Fruit fly (Drosophila melanogaster) whole organism, embryonic: Measurements from ENCODE around the gene Rab3GAP1.

Experiments
- Awh ChIP-seq: fragments of 200-800 bp; sonication (Bioruptor generic); IDR thresholded peaks from 2 replicates; pipeline ENCODE4, ENCODE4 v1.3.6; 2022; ENCODE audit warnings: missing biosample characterization, missing genetic modification characterization
- CG10431 ChIP-seq: fragments of 200-800 bp; sonication (Bioruptor generic); optimal IDR thresholded peaks from 3 replicates; lab custom pipeline; 2018; ENCODE audit warnings: missing biosample characterization, mild to moderate bottlenecking, missing genetic modification characterization
- CG10543 ChIP-seq: fragments of 200-800 bp; sonication (Bioruptor generic); optimal IDR thresholded peaks from 3 replicates; lab custom pipeline; 2017; ENCODE audit warnings: missing biosample characterization, mild to moderate bottlenecking, missing genetic modification characterization, moderate library complexity
- CG10979 ChIP-seq: fragments of 200-800 bp; sonication (Bioruptor generic); optimal IDR thresholded peaks from 2 replicates; lab custom pipeline; 2018; ENCODE audit warnings: missing biosample characterization, mild to moderate bottlenecking, missing genetic modification characterization, moderate library complexity
- CG11456 ChIP-seq: fragments of 200-800 bp; sonication (Bioruptor generic); IDR thresholded peaks from 3 replicates; pipeline ENCODE4 v1.3.6; 2022; ENCODE audit warnings: missing biosample characterization, missing genetic modification characterization
- CG11504 ChIP-seq: fragments of 200-800 bp; sonication (Bioruptor generic); optimal IDR thresholded peaks from 3 replicates; lab custom pipeline; 2019; ENCODE audit warnings: missing biosample characterization, mild to moderate bottlenecking, missing genetic modification characterization, moderate library complexity
- CG12744 ChIP-seq: fragments of 200-800 bp; sonication (Bioruptor generic); optimal IDR thresholded peaks from 2 replicates; lab custom pipeline; 2016; ENCODE audit warnings: missing biosample characterization, missing genetic modification characterization
- CG1529 ChIP-seq: fragments of 200-800 bp; sonication (Bioruptor generic); optimal IDR thresholded peaks from 3 replicates; lab custom pipeline; 2018; ENCODE audit warnings: missing biosample characterization, missing genetic modification characterization
- CG1603 ChIP-seq: fragments of 200-800 bp; sonication (Bioruptor generic); optimal IDR thresholded peaks from 2 replicates; lab custom pipeline; 2019; ENCODE audit warnings: missing biosample characterization, mild to moderate bottlenecking, missing genetic modification characterization, moderate library complexity
- CG17802 ChIP-seq: fragments of 200-800 bp; sonication (Bioruptor generic); optimal IDR thresholded peaks from 2 replicates; lab custom pipeline; 2018; ENCODE audit warnings: missing biosample characterization, mild to moderate bottlenecking, missing genetic modification characterization, moderate library complexity
- CG2120 ChIP-seq: fragments of 200-800 bp; sonication (Bioruptor generic); optimal IDR thresholded peaks from 3 replicates; lab custom pipeline; 2016; ENCODE audit warnings: missing biosample characterization, missing genetic modification characterization
- CG3847 ChIP-seq: fragments of 200-800 bp; sonication (Bioruptor generic); IDR thresholded peaks from 2 replicates; pipeline ENCODE4 v1.3.6; 2022; ENCODE audit warnings: missing biosample characterization, missing genetic modification characterization
- CG42726 ChIP-seq: fragments of 200-800 bp; sonication (Bioruptor generic); IDR thresholded peaks from 2 replicates; pipeline ENCODE4 v1.3.6; 2022; ENCODE audit warnings: missing biosample characterization, missing genetic modification characterization; ENCODE audit not compliant: partially characterized antibody
- CG4730 ChIP-seq: fragments of 200-800 bp; sonication (Bioruptor generic); IDR thresholded peaks from 2 replicates; pipeline ENCODE4 v1.3.6; 2022; ENCODE audit warnings: missing biosample characterization, missing genetic modification characterization
- CG8290 ChIP-seq, 3 experiments: fragments of 200-800 bp; sonication (Bioruptor generic); optimal IDR thresholded peaks; 2 replicates each; lab custom pipeline; 2016 to 2019; ENCODE audit warnings: missing biosample characterization in 3 of 3, missing genetic modification characterization in 3 of 3, mild to moderate bottlenecking in 2 of 3, moderate library complexity in 1 of 3
- CG9609 ChIP-seq: fragments of 200-800 bp; sonication (Bioruptor generic); optimal IDR thresholded peaks from 3 replicates; lab custom pipeline; 2016; ENCODE audit warnings: missing biosample characterization, missing genetic modification characterization
- CG9797 ChIP-seq: fragments of 200-800 bp; sonication (Bioruptor generic); optimal IDR thresholded peaks from 3 replicates; lab custom pipeline; 2018; ENCODE audit warnings: missing biosample characterization, mild to moderate bottlenecking, missing genetic modification characterization
- Eip74EF ChIP-seq, 2 experiments: fragments of 200-800 bp in 1 of 2; fragments of >200 bp in 1 of 2; sonication (Bioruptor generic) in 1 of 2; optimal IDR thresholded peaks; 2 replicates each; lab custom pipeline; 2017 to 2019; ENCODE audit warnings: missing biosample characterization in 2 of 2, missing genetic modification characterization in 2 of 2, mild to moderate bottlenecking in 1 of 2, moderate library complexity in 1 of 2
- Hr51 ChIP-seq, 2 experiments: fragments of 200-800 bp; sonication (Bioruptor generic); optimal IDR thresholded peaks; 2 replicates in 1 of 2; 3 replicates in 1 of 2; lab custom pipeline; 2016 to 2018; ENCODE audit warnings: missing biosample characterization in 2 of 2, missing genetic modification characterization in 2 of 2, mild to moderate bottlenecking in 1 of 2, moderate library complexity in 1 of 2
- NC2α ChIP-seq: fragments of 200-800 bp; sonication (Bioruptor generic); optimal IDR thresholded peaks from 2 replicates; lab custom pipeline; 2016; ENCODE audit warnings: missing biosample characterization, missing genetic modification characterization
- Rx ChIP-seq: fragments of 200-800 bp; sonication (Bioruptor generic); IDR thresholded peaks from 2 replicates; pipeline ENCODE4 v1.3.6; 2022; ENCODE audit warnings: missing biosample characterization, missing genetic modification characterization
- Side ChIP-seq: fragments of 200-800 bp; sonication (Bioruptor generic); optimal IDR thresholded peaks from 2 replicates; lab custom pipeline; 2016; ENCODE audit warnings: missing biosample characterization, missing genetic modification characterization
- Tbp ChIP-seq: fragments of >200 bp; optimal IDR thresholded peaks from 2 replicates; lab custom pipeline; 2018; ENCODE audit warnings: missing biosample characterization, missing genetic modification characterization
- al ChIP-seq: fragments of 200-800 bp; sonication (Bioruptor generic); IDR thresholded peaks from 2 replicates; pipeline ENCODE4 v1.3.6; 2022; ENCODE audit warnings: missing biosample characterization, missing genetic modification characterization
- bab2 ChIP-seq: fragments of 200-800 bp; sonication (Bioruptor generic); optimal IDR thresholded peaks from 2 replicates; lab custom pipeline; 2016; ENCODE audit warnings: missing biosample characterization, missing genetic modification characterization
- bigmax ChIP-seq: fragments of 200-800 bp; sonication (Bioruptor generic); optimal IDR thresholded peaks from 2 replicates; lab custom pipeline; 2018; ENCODE audit warnings: missing biosample characterization, mild to moderate bottlenecking, missing genetic modification characterization
- chinmo ChIP-seq: fragments of 200-800 bp; sonication (Bioruptor generic); IDR thresholded peaks from 4 replicates; pipeline ENCODE4 v1.3.6; 2022; ENCODE audit warnings: missing biosample characterization, missing genetic modification characterization; ENCODE audit not compliant: partially characterized antibody
- crol ChIP-seq: fragments of 200-800 bp; sonication (Bioruptor generic); IDR thresholded peaks from 2 replicates; pipeline ENCODE4 v1.3.6; 2022; ENCODE audit warnings: missing biosample characterization, missing genetic modification characterization
- cwo ChIP-seq: fragments of 200-800 bp; sonication (Bioruptor generic); optimal IDR thresholded peaks from 3 replicates; lab custom pipeline; 2017; ENCODE audit warnings: missing biosample characterization, missing genetic modification characterization, mild to moderate bottlenecking, moderate library complexity, missing genetic modification reagents
- gcm2 ChIP-seq: fragments of 200-800 bp; sonication (Bioruptor generic); optimal IDR thresholded peaks from 2 replicates; lab custom pipeline; 2016; ENCODE audit warnings: missing biosample characterization, missing genetic modification characterization
- grn ChIP-seq: fragments of 200-800 bp; sonication (Bioruptor generic); optimal IDR thresholded peaks from 3 replicates; lab custom pipeline; 2017; ENCODE audit warnings: missing biosample characterization, missing genetic modification characterization
- her ChIP-seq: fragments of 200-800 bp; sonication (Bioruptor generic); optimal IDR thresholded peaks from 2 replicates; lab custom pipeline; 2016; ENCODE audit warnings: missing biosample characterization, missing genetic modification characterization
- jing ChIP-seq: fragments of 200-800 bp; sonication (Bioruptor generic); optimal IDR thresholded peaks from 2 replicates; lab custom pipeline; 2018; ENCODE audit warnings: missing biosample characterization, mild to moderate bottlenecking, missing genetic modification characterization
- lola ChIP-seq, 3 experiments: fragments of >200 bp in 2 of 3; fragments of 200-800 bp in 1 of 3; sonication (Bioruptor generic) in 1 of 3; optimal IDR thresholded peaks; 2 replicates each; lab custom pipeline; 2017 to 2019; ENCODE audit warnings: missing biosample characterization in 3 of 3, missing genetic modification characterization in 3 of 3, mild to moderate bottlenecking in 1 of 3, moderate library complexity in 1 of 3
- nmo ChIP-seq: fragments of 200-800 bp; sonication (Bioruptor generic); optimal IDR thresholded peaks from 2 replicates; lab custom pipeline; 2018; ENCODE audit warnings: missing biosample characterization, mild to moderate bottlenecking, missing genetic modification characterization, moderate library complexity
- nom ChIP-seq: fragments of 200-800 bp; sonication (Bioruptor generic); optimal IDR thresholded peaks from 2 replicates; lab custom pipeline; 2017; ENCODE audit warnings: missing biosample characterization, missing genetic modification characterization, mild to moderate bottlenecking, moderate library complexity, missing genetic modification reagents
- oc ChIP-seq: fragments of 200-800 bp; sonication (Bioruptor generic); optimal IDR thresholded peaks from 2 replicates; lab custom pipeline; 2018; ENCODE audit warnings: missing biosample characterization, mild to moderate bottlenecking, missing genetic modification characterization, moderate library complexity
- pho ChIP-seq: fragments of 200-800 bp; sonication (Bioruptor generic); optimal IDR thresholded peaks from 2 replicates; lab custom pipeline; 2016; ENCODE audit warnings: missing biosample characterization, missing genetic modification characterization
- rib ChIP-seq: fragments of 200-800 bp; sonication (Bioruptor generic); IDR thresholded peaks from 2 replicates; pipeline ENCODE4 v1.3.6; 2022; ENCODE audit warnings: missing biosample characterization, missing genetic modification characterization
- sens-2 ChIP-seq: fragments of 200-800 bp; sonication (Bioruptor generic); IDR thresholded peaks from 2 replicates; pipeline ENCODE4 v1.3.6; 2022; ENCODE audit warnings: missing biosample characterization, missing genetic modification characterization
- slbo ChIP-seq: fragments of 200-800 bp; sonication (Bioruptor generic); IDR thresholded peaks from 2 replicates; pipeline ENCODE4 v1.3.6; 2022; ENCODE audit warnings: missing biosample characterization, missing genetic modification characterization
- tgo ChIP-seq: fragments of 200-800 bp; sonication (Bioruptor generic); IDR thresholded peaks from 3 replicates; pipeline ENCODE4 v1.3.6; 2022; ENCODE audit warnings: missing biosample characterization, missing genetic modification characterization
- tin ChIP-seq: fragments of 200-800 bp; sonication (Bioruptor generic); optimal IDR thresholded peaks from 3 replicates; lab custom pipeline; 2016; ENCODE audit warnings: missing biosample characterization, missing genetic modification characterization
- unpg ChIP-seq: fragments of 200-800 bp; sonication (Bioruptor generic); optimal IDR thresholded peaks from 3 replicates; lab custom pipeline; 2018; ENCODE audit warnings: missing biosample characterization, mild to moderate bottlenecking, missing genetic modification characterization, moderate library complexity
- z ChIP-seq: fragments of 200-800 bp; sonication (Bioruptor generic); IDR thresholded peaks from 3 replicates; pipeline ENCODE4 v1.3.6; 2022; ENCODE audit warnings: missing biosample characterization, missing genetic modification characterization

Rab3GAP1 gene

DNA sequence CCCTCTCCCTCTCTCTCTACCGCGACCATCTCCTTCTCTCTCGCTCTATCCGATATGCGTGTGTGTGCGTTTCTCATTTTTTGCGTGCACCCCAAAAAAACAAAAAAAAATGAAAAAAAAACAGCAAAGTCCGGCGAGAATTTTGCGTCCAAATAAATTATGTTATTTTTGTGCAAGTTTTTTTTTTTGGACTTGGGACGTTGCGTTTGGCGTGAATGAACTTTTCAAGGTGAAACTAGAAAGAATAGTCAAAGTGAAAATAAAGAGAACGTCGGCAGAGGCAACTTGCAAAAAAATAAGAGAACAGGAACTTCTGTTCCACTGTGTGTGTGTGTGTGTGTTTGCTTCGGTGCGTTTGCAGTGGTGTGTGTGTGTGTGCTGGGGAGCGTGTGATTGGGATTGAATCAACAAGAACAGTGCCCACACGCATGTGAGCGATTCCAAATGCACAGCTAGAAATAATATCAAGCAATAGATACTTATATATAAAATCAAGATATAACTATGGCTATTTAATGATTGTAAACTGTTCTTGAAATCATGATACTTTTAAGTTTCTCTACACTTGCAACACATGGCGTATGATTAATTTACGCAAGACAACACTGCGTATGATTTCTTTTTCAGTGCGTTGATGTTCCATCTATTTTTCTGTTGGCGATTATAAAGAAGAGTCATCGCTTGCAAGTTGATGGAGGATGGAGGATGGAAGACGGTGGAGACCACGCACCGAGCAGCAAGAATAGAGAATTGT lies 18.4 kb upstream of the Rab3GAP1 start (continued):
- TF ChIP-seq CG2120 (peak; percentile 77), oc (tag; lab: Kevin White, UChicago) (no peak), CG3847 (GFP tag; lab: Robert Waterston, UW) (peak; percentile 59; the same call in 1 of the 2 replicates), CG42726 (GFP tag; lab: Robert Waterston, UW) (no peak), sens-2 (GFP tag; lab: Robert Waterston, UW) (no peak), jing (GFP tag; lab: Kevin White, UChicago) (peak; percentile 37), nmo (peak; percentile 39), CG11456 (GFP tag; lab: Robert Waterston, UW) (peak; percentile 26; the same call in 1 of the 3 replicates), Hr51 (GFP tag; optimal IDR thresholded peaks at IDR 0.05; lab: Kevin White, UChicago) (peak in 1 of 2 experiments; percentile 69)

DNA sequence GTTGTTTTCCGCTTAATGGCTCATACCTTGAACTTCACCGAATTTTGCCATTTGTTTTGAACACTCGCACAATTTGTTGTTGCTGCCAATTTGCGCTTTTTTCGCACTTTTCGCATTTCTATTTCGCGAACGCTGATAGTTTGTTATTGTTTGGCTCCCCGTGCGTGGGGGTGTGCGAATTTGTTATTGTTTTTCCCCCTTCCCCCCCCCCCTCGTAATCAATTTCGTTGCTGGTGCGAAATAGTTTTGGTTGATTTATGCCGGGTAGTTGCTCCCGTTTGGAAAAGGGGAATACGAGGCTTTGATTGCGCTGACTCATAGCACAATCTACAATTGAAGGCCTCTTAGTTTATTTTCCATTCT lies 17.5 kb upstream of the Rab3GAP1 start:
- no peak for TF ChIP-seq CG12744 (GFP tag; lab: Kevin White, UChicago)
- no peak for TF ChIP-seq gcm2 (GFP tag; lab: Kevin White, UChicago)
- TF ChIP-seq CG1603, result no peak
- no peak for TF ChIP-seq CG8290 (GFP tag; optimal IDR thresholded peaks at IDR 0.05; lab: Kevin White, UChicago)
- peak in 1 of 2 experiments; percentile 2 for TF ChIP-seq CG8290 (tag; optimal IDR thresholded peaks at IDR 0.05; lab: Kevin White, UChicago)
- TF ChIP-seq lola (GFP tag; optimal IDR thresholded peaks at IDR 0.05; lab: Kevin White, UChicago), result no peak
- no peak for TF ChIP-seq her (GFP tag; lab: Kevin White, UChicago)
- no peak for TF ChIP-seq bigmax (GFP tag; lab: Kevin White, UChicago)
- 0 out of 3 replicates have a peak, but pooled peaks have one; percentile 9 for TF ChIP-seq tgo (GFP tag; lab: Robert Waterston, UW)
- no peak for TF ChIP-seq CG4730 (GFP tag; lab: Robert Waterston, UW)
- no peak for TF ChIP-seq CG10979
- TF ChIP-seq CG9797 (GFP tag; lab: Kevin White, UChicago), result no peak
- no peak for TF ChIP-seq crol (GFP tag; lab: Robert Waterston, UW)
- TF ChIP-seq Tbp (GFP tag; lab: Kevin White, UChicago), result no peak
- TF ChIP-seq CG1529 (GFP tag; lab: Kevin White, UChicago), result no peak
- no peak for TF ChIP-seq CG10431 (GFP tag; lab: Kevin White, UChicago)
- no peak for TF ChIP-seq CG9609 (GFP tag; lab: Kevin White, UChicago)
- TF ChIP-seq rib (GFP tag; lab: Robert Waterston, UW), result peak; percentile 85

DNA sequence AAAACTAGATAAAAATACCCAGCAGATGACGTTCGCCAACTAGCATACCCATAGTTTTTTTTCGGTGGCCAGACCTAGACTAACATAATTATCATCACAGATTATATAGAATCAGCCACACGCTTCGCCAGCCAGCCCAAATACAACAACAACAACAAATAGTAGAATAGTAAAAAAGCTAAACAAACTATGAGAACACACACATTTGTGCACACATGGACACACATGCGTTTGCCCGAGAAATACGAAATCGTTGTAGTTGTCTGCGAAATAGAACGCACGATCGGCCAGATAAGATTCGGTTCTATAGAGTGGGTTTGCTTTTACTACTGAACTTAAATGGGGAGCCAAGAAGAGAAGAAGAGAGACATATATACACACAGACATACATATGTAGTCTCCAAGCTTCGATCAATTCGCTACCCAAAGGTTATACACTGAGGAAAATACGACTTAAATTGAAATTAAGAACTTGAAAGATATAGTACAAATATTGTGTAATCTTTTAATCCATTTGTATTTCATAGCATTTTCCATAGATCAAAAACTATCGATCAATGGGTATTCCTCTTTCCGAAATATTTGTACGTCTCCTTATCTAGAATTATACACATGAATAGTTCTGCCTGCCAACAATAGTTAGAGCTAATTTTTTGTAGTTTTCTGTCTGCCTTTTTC lies 17.0 kb upstream of the Rab3GAP1 start:
- TF ChIP-seq Awh (GFP tag; lab: Robert Waterston, UW) (no peak), Rx (GFP tag; lab: Robert Waterston, UW) (0 out of 2 replicates have a peak, but pooled peaks have one; percentile 8), al (GFP tag; lab: Robert Waterston, UW) (peak; percentile 74), chinmo (GFP tag; lab: Robert Waterston, UW) (peak; percentile 100), cwo (GFP tag; lab: Kevin White, UChicago) (peak; percentile 82), Side (GFP tag; lab: Kevin White, UChicago) (peak; percentile 2), NC2α (GFP tag; lab: Kevin White, UChicago) (no peak), Eip74EF (GFP tag; optimal IDR thresholded peaks at IDR 0.05; lab: Kevin White, UChicago) (peak in 1 of 2 experiments; percentile 30), CG10543 (GFP tag; lab: Kevin White, UChicago) (peak; percentile 93), z (GFP tag; lab: Robert Waterston, UW) (no peak), pho (GFP tag; lab: Kevin White, UChicago) (peak; percentile 80), CG17802 (tag; lab: Kevin White, UChicago) (no peak), slbo (GFP tag; lab: Robert Waterston, UW) (peak; percentile 74), nom (GFP tag; lab: Kevin White, UChicago) (no peak), bab2 (GFP tag; lab: Kevin White, UChicago) (peak; percentile 51), unpg (GFP tag; lab: Kevin White, UChicago) (peak; percentile 56), grn (peak; percentile 95), CG11504 (peak; percentile 57), tin (GFP tag; lab: Kevin White, UChicago) (peak; percentile 23)
